Worm (Caenorhabditis elegans) whole organism, mixed stage, embryonic: ENCODE data around the gene moa-2.

Experiments used
- bed-3 ChIP-seq: fragments of 200-800 bp; sonication (Bioruptor generic); optimal IDR thresholded peaks from 3 replicates; lab custom pipeline; 2018; ENCODE audit warnings: mild to moderate bottlenecking, missing genetic modification characterization, moderate library complexity, missing compliant biosample characterization
- blmp-1 ChIP-seq: fragments of 150-350 bp; optimal IDR thresholded peaks from 2 replicates; lab custom pipeline; 2014; ENCODE audit warnings: missing biosample characterization, missing genetic modification characterization
- lsy-2 ChIP-seq: fragments of 150-350 bp; optimal IDR thresholded peaks from 2 replicates; lab custom pipeline; 2014; ENCODE audit warnings: missing biosample characterization, missing genetic modification characterization
- nhr-12 ChIP-seq: fragments of 150-350 bp; optimal IDR thresholded peaks from 2 replicates; lab custom pipeline; 2014; ENCODE audit warnings: missing biosample characterization, missing genetic modification characterization
- nhr-237 ChIP-seq: fragments of 150-350 bp; optimal IDR thresholded peaks from 2 replicates; lab custom pipeline; 2014; ENCODE audit warnings: missing biosample characterization, missing genetic modification characterization
- nhr-28 ChIP-seq: fragments of 150-350 bp; optimal IDR thresholded peaks from 2 replicates; lab custom pipeline; 2014; ENCODE audit warnings: missing biosample characterization, missing genetic modification characterization
- nhr-76 ChIP-seq: sonication (generic microtip); optimal IDR thresholded peaks from 2 replicates; lab custom pipeline; 2017; ENCODE audit warnings: missing biosample characterization, missing genetic modification characterization
- snpc-4 ChIP-seq: fragments of 150-350 bp; optimal IDR thresholded peaks from 2 replicates; lab custom pipeline; 2014; ENCODE audit warnings: missing biosample characterization, missing genetic modification characterization
- unc-62 ChIP-seq: fragments of 150-350 bp; optimal IDR thresholded peaks from 2 replicates; lab custom pipeline; 2014; ENCODE audit warnings: missing biosample characterization, missing genetic modification reagents, missing genetic modification characterization

DNA sequence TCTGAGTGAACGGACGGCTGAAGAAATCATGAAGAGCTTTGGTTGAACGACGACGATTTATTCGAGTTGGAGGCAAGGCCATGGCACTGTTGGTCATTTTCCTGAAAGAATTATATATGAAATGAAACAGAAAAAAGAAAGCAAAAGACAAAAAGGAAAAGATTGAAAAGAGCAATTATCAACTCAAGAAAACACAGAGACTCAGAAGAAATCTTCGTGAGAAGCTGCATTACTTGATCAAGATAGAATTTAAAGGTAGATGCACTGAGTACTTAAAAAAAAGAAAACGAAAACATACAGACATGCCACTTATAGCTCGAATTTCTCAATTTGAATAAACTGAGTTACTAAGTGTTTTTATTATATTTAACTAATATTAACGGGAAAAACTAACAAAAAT is 19.7 kb upstream of the moa-2 start, which contains the start of gene cpna-5:
- TF ChIP-seq snpc-4 (tag; lab: Kevin White, UChicago) (no peak), nhr-12 (no peak), nhr-28 (no peak), unc-62 (no peak), nhr-237 (no peak), lsy-2 (tag; lab: Kevin White, UChicago) (no peak), nhr-76 (tag; lab: Kevin White, UChicago) (no peak), bed-3 (GFP tag; lab: Kevin White, UChicago) (no peak), blmp-1 (tag; lab: Kevin White, UChicago) (no peak)
